Fruit fly (Drosophila melanogaster): ENCODE measurements around the gene Dysb.

Gene Dysb

DNA sequence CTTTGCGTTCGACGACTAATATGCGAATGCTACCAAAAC is 21.5 kb upstream of the Dysb start, which contains the start of gene Indy (continued):
- TF ChIP-seq fu2 (GFP tag; optimal IDR thresholded peaks at IDR 0.05) (no peak), CG13296 (GFP tag; optimal IDR thresholded peaks at IDR 0.05) (peak; percentile 27), sug (tag; optimal IDR thresholded peaks at IDR 0.05) (no peak), BtbVII (GFP tag; optimal IDR thresholded peaks at IDR 0.05) (peak; percentile 58), CG30431 (GFP tag; optimal IDR thresholded peaks at IDR 0.05) (no peak), CG14965 (GFP tag; optimal IDR thresholded peaks at IDR 0.05; ENCODE audit: borderline replicate concordance) (no peak), lola (GFP tag; optimal IDR thresholded peaks at IDR 0.05) (no peak), CG7839 (tag; optimal IDR thresholded peaks at IDR 0.05) (no peak), CG1233 (GFP tag; optimal IDR thresholded peaks at IDR 0.05) (no peak), CG14710 (tag; optimal IDR thresholded peaks at IDR 0.05) (no peak), CG14667 (GFP tag; IDR thresholded peaks at IDR 0.05) (no peak), B-H1 (GFP tag; IDR thresholded peaks at IDR 0.05) (no peak), Jarid2 (GFP tag; optimal IDR thresholded peaks at IDR 0.05) (peak; percentile 26), lov (optimal IDR thresholded peaks at IDR 0.05) (no peak), lov (GFP tag; IDR thresholded peaks at IDR 0.05) (no peak)

DNA sequence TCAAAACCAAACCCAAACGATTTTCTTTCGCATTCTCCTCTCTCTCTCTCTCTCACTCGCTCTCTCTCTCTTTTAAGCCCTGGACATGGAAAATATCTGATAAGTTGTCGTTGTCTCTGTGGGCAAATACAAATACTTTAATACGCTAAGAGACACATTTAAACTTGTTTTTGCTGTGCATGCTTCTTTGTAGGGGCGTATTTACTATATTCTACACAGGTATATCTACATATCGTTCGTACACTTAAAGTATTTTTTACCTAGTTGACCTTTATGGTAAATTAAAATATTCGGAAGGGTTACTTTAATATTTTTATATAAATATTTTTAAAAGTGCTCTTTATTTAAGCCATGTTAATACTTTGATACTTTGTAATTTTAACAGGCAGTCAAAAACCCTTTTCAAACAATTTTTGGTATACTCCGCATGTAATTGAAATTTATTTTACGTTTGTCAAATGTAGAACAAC is 21.3 kb upstream of the Dysb start:
- TF ChIP-seq CG10654 (GFP tag; optimal IDR thresholded peaks at IDR 0.05), result no peak
- peak; percentile 35 for TF ChIP-seq CG12769 (tag; optimal IDR thresholded peaks at IDR 0.05)
- no peak for TF ChIP-seq Dp (GFP tag; optimal IDR thresholded peaks at IDR 0.05)
- TF ChIP-seq mirr (GFP tag; optimal IDR thresholded peaks at IDR 0.05), result peak; percentile 45
- peak; percentile 12 for TF ChIP-seq CG2712 (tag; optimal IDR thresholded peaks at IDR 0.05)
- peak; percentile 52 for TF ChIP-seq CG31441 (GFP tag; IDR thresholded peaks at IDR 0.05)
- no peak for TF ChIP-seq GATAe (GFP tag; conservative IDR thresholded peaks at IDR 0.05)
- no peak for TF ChIP-seq CG7556 (GFP tag; optimal IDR thresholded peaks at IDR 0.05)
- TF ChIP-seq CTCF (GFP tag; optimal IDR thresholded peaks at IDR 0.05), result peak; percentile 80
- no peak for TF ChIP-seq Ets65A (GFP tag)
- peak; percentile 15 for TF ChIP-seq PHDP (tag; optimal IDR thresholded peaks at IDR 0.05)
- peak; percentile 28; the same call in 1 of the 3 replicates for TF ChIP-seq vnd (GFP tag; IDR thresholded peaks at IDR 0.05; ENCODE audit: partially characterized antibody)
- peak; percentile 45 for TF ChIP-seq cg (GFP tag; optimal IDR thresholded peaks at IDR 0.05)
- peak; percentile 12 for TF ChIP-seq exex (tag; optimal IDR thresholded peaks at IDR 0.05)
- TF ChIP-seq CG34376 (GFP tag; optimal IDR thresholded peaks at IDR 0.05), result peak; percentile 10
- peak; percentile 24 for TF ChIP-seq dmrt99B (tag; optimal IDR thresholded peaks at IDR 0.05)
- no peak for TF ChIP-seq NK7.1 (GFP tag; optimal IDR thresholded peaks at IDR 0.05)
- TF ChIP-seq odd (GFP tag; optimal IDR thresholded peaks at IDR 0.05), result no peak
- TF ChIP-seq amos (GFP tag; IDR thresholded peaks at IDR 0.05; ENCODE audit: partially characterized antibody), result peak; percentile 19; the same call in 1 of the 2 replicates
- peak; percentile 40 for TF ChIP-seq yki (optimal IDR thresholded peaks at IDR 0.05)
- peak; percentile 13 for TF ChIP-seq abd-A (tag; optimal IDR thresholded peaks at IDR 0.05)
- peak; percentile 25 for TF ChIP-seq CG14710 (tag; optimal IDR thresholded peaks at IDR 0.05)
- no peak for TF ChIP-seq sisA (GFP tag; IDR thresholded peaks at IDR 0.05)
- peak; percentile 28 for TF ChIP-seq BtbVII (GFP tag; optimal IDR thresholded peaks at IDR 0.05)
- peak; percentile 14 for TF ChIP-seq CG18599 (GFP tag; optimal IDR thresholded peaks at IDR 0.05)
- TF ChIP-seq tap (tag; optimal IDR thresholded peaks at IDR 0.05), result peak; percentile 10
- TF ChIP-seq Dek (tag; optimal IDR thresholded peaks at IDR 0.05), result no peak
- no peak for TF ChIP-seq CG7271 (tag; optimal IDR thresholded peaks at IDR 0.05)
- TF ChIP-seq Hmr (GFP tag; optimal IDR thresholded peaks at IDR 0.05), result peak; percentile 28
- no peak for TF ChIP-seq CG42726 (GFP tag; IDR thresholded peaks at IDR 0.05; ENCODE audit: partially characterized antibody)
- peak; percentile 3 for TF ChIP-seq Asciz (GFP tag; optimal IDR thresholded peaks at IDR 0.05)
- TF ChIP-seq CG2678 (tag; optimal IDR thresholded peaks at IDR 0.05), result peak; percentile 29
- TF ChIP-seq dysf (GFP tag; IDR thresholded peaks at IDR 0.05), result no peak
- peak; percentile 30; the same call in 1 of the 3 replicates for TF ChIP-seq row (GFP tag; IDR thresholded peaks at IDR 0.05)
- no peak for TF ChIP-seq CG34224 (GFP tag; IDR thresholded peaks at IDR 0.05; ENCODE audit: partially characterized antibody)
- peak; percentile 28 for TF ChIP-seq CG18262 (tag; optimal IDR thresholded peaks at IDR 0.05)
- TF ChIP-seq CG6791 (GFP tag; IDR thresholded peaks at IDR 0.05; ENCODE audit: partially characterized antibody), result 0 out of 3 replicates have a peak, but pooled peaks have one; percentile 23
- peak; percentile 22 for TF ChIP-seq kah (GFP tag; optimal IDR thresholded peaks at IDR 0.05)
